Fruit fly (Drosophila melanogaster) whole organism, embryonic: ENCODE results near the gene sowi.

Source experiments
- CG10543 ChIP-seq: fragments of 200-800 bp; sonication (Bioruptor generic); optimal IDR thresholded peaks from 3 replicates; lab custom pipeline; 2017; ENCODE audit warnings: missing biosample characterization, mild to moderate bottlenecking, missing genetic modification characterization, moderate library complexity
- CG15479 ChIP-seq: fragments of 200-800 bp; sonication (Bioruptor generic); optimal IDR thresholded peaks from 3 replicates; lab custom pipeline; 2019; ENCODE audit warnings: missing biosample characterization, mild to moderate bottlenecking, missing genetic modification characterization, moderate library complexity
- CG15696 ChIP-seq: fragments of 200-800 bp; sonication (Bioruptor generic); optimal IDR thresholded peaks from 2 replicates; lab custom pipeline; 2019; ENCODE audit warnings: missing biosample characterization, mild to moderate bottlenecking, missing genetic modification characterization, moderate library complexity
- CG6272 ChIP-seq: fragments of 200-800 bp; sonication (Bioruptor generic); IDR thresholded peaks from 2 replicates; pipeline ENCODE4 v1.3.6; 2022; ENCODE audit warnings: missing biosample characterization, missing genetic modification characterization
- Elba2 ChIP-seq: fragments of 200-800 bp; sonication (Bioruptor generic); optimal IDR thresholded peaks from 3 replicates; lab custom pipeline; 2016; ENCODE audit warnings: missing biosample characterization, missing genetic modification characterization
- Hr39 ChIP-seq: fragments of >200 bp; optimal IDR thresholded peaks from 2 replicates; lab custom pipeline; 2017
- Rx ChIP-seq: fragments of 200-800 bp; sonication (Bioruptor generic); IDR thresholded peaks from 2 replicates; pipeline ENCODE4 v1.3.6; 2022; ENCODE audit warnings: missing biosample characterization, missing genetic modification characterization
- az2 ChIP-seq: fragments of 200-800 bp; sonication (Bioruptor generic); optimal IDR thresholded peaks from 3 replicates; lab custom pipeline; 2016; ENCODE audit warnings: missing biosample characterization, missing genetic modification characterization
- eve ChIP-seq, 2 experiments: fragments of >200 bp; optimal IDR thresholded peaks; 2 replicates each; lab custom pipeline; 2017; ENCODE audit warnings: missing biosample characterization in 2 of 2, missing genetic modification characterization in 2 of 2
- lov ChIP-seq, 2 experiments: fragments of 200-800 bp in 1 of 2; fragments of >200 bp in 1 of 2; sonication (Bioruptor generic) in 1 of 2; IDR thresholded peaks in 1 of 2; optimal IDR thresholded peaks in 1 of 2; 2 replicates in 1 of 2; 3 replicates in 1 of 2; pipeline versions ENCODE4 v1.3.6 to Lab custom; 2017 to 2022; ENCODE audit warnings: missing biosample characterization in 1 of 2, missing genetic modification characterization in 1 of 2
- nerfin-2 ChIP-seq: fragments of 200-800 bp; sonication (Bioruptor generic); IDR thresholded peaks from 2 replicates; pipeline ENCODE4 v1.3.6; 2022; ENCODE audit warnings: missing biosample characterization, missing genetic modification characterization; ENCODE audit not compliant: partially characterized antibody
- pb ChIP-seq: fragments of 200-800 bp; sonication (Bioruptor generic); optimal IDR thresholded peaks from 3 replicates; lab custom pipeline; 2016; ENCODE audit warnings: missing biosample characterization, missing genetic modification characterization
- ranshi ChIP-seq: fragments of 200-800 bp; sonication (Bioruptor generic); IDR thresholded peaks from 2 replicates; pipeline ENCODE4 v1.3.6; 2022; ENCODE audit warnings: missing biosample characterization, missing genetic modification characterization

dm6 chr3R:6657278-6658246 is 29.9 kb upstream of the sowi start, which contains the start of the genes CG1307 and twr:
- no peak for TF ChIP-seq eve (GFP tag; optimal IDR thresholded peaks at IDR 0.05; lab: Kevin White, UChicago)
- no peak for TF ChIP-seq pb (GFP tag; lab: Kevin White, UChicago)
- TF ChIP-seq Rx (GFP tag; lab: Robert Waterston, UW): no peak
- TF ChIP-seq nerfin-2: no peak
- TF ChIP-seq lov (optimal IDR thresholded peaks at IDR 0.05; lab: Kevin White, UChicago): no peak
- no peak for TF ChIP-seq lov (GFP tag; IDR thresholded peaks at IDR 0.05; lab: Robert Waterston, UW)
- TF ChIP-seq CG15479 (GFP tag; lab: Kevin White, UChicago): no peak
- TF ChIP-seq Elba2: no peak
- TF ChIP-seq ranshi: 0 out of 2 replicates have a peak, but pooled peaks have one; percentile 13
- TF ChIP-seq CG10543: peak; percentile 73
- TF ChIP-seq az2 (GFP tag; lab: Kevin White, UChicago): peak; percentile 6
- peak; percentile 24 for TF ChIP-seq CG15696 (tag; lab: Kevin White, UChicago)
- TF ChIP-seq Hr39 (lab: Kevin White, UChicago): no peak
- TF ChIP-seq CG6272: no peak
